Fruit fly (Drosophila melanogaster) whole organism, pupa: ENCODE results near the gene HIP.

ENCODE experiments used
- CG12605 ChIP-seq: fragments of 200-800 bp; sonication (Bioruptor generic); IDR thresholded peaks from 2 replicates; pipeline ENCODE4 v1.3.6; 2022; ENCODE audit warnings: missing biosample characterization, missing genetic modification characterization
- CG15710 ChIP-seq: fragments of 200-800 bp; sonication (Bioruptor generic); optimal IDR thresholded peaks from 2 replicates; lab custom pipeline; 2018; ENCODE audit warnings: missing biosample characterization, mild to moderate bottlenecking, missing genetic modification characterization, moderate library complexity
- EcR ChIP-seq: fragments of 200-800 bp; sonication (Bioruptor generic); optimal IDR thresholded peaks from 3 replicates; lab custom pipeline; 2019; ENCODE audit warnings: missing biosample characterization, missing genetic modification characterization, mild to moderate bottlenecking, moderate library complexity, missing genetic modification reagents

dm6 chrX:3772434-3772810 is 26.5 kb upstream of the HIP start:
- TF ChIP-seq CG15710 (tag; lab: Kevin White, UChicago) (no peak), EcR (GFP tag; lab: Kevin White, UChicago) (no peak), CG12605 (no peak)
